Worm (Caenorhabditis elegans) whole organism, L1 larva: ENCODE results near the gene cwf-19L2.

Source experiments
- ama-1 ChIP-seq: fragments of 150-350 bp; optimal IDR thresholded peaks from 2 replicates; lab custom pipeline; 2014
- ceh-82 ChIP-seq, 3 experiments: fragments of 150-350 bp in 1 of 3; sonication (generic microtip) in 2 of 3; optimal IDR thresholded peaks; 2 replicates each; lab custom pipeline; 2014 to 2017; ENCODE audit warnings: missing biosample characterization in 3 of 3, missing genetic modification characterization in 3 of 3
- elt-2 ChIP-seq: sonication (generic microtip); optimal IDR thresholded peaks from 2 replicates; lab custom pipeline; 2016; ENCODE audit warnings: missing genetic modification characterization, mild to moderate bottlenecking, inconsistent platforms, missing compliant biosample characterization, missing genetic modification reagents
- nhr-11 ChIP-seq: fragments of 150-350 bp; optimal IDR thresholded peaks from 2 replicates; lab custom pipeline; 2014; ENCODE audit warnings: missing biosample characterization, missing genetic modification characterization
- nhr-12 ChIP-seq: sonication (generic microtip); optimal IDR thresholded peaks from 2 replicates; lab custom pipeline; 2017; ENCODE audit warnings: missing biosample characterization, missing genetic modification characterization
- nhr-77 ChIP-seq: fragments of 150-350 bp; optimal IDR thresholded peaks from 2 replicates; lab custom pipeline; 2014; ENCODE audit warnings: missing biosample characterization, missing genetic modification characterization
- pag-3 ChIP-seq: sonication (generic microtip); optimal IDR thresholded peaks from 2 replicates; lab custom pipeline; 2017; ENCODE audit warnings: missing genetic modification characterization, mild to moderate bottlenecking, missing compliant biosample characterization, antibody characterized with exemption, borderline replicate concordance; ENCODE audit not compliant: insufficient read depth
- sptf-1 ChIP-seq: fragments of 150-350 bp; optimal IDR thresholded peaks from 2 replicates; lab custom pipeline; 2014; ENCODE audit warnings: missing biosample characterization, missing genetic modification characterization
- tbx-2 ChIP-seq: sonication (generic microtip); optimal IDR thresholded peaks from 2 replicates; lab custom pipeline; 2016; ENCODE audit warnings: missing genetic modification characterization, missing compliant biosample characterization
- unc-130 ChIP-seq: fragments of 150-350 bp; optimal IDR thresholded peaks from 2 replicates; lab custom pipeline; 2017; ENCODE audit warnings: missing biosample characterization, missing genetic modification characterization, inconsistent platforms
- unc-62 ChIP-seq: fragments of 150-350 bp; optimal IDR thresholded peaks from 2 replicates; lab custom pipeline; 2014; ENCODE audit warnings: missing biosample characterization, missing genetic modification reagents, missing genetic modification characterization
- ztf-11 ChIP-seq, 2 experiments: sonication (generic microtip); optimal IDR thresholded peaks; 2 replicates each; lab custom pipeline; 2016 to 2017; ENCODE audit warnings: missing genetic modification characterization in 2 of 2, missing biosample characterization in 1 of 2, missing compliant biosample characterization in 1 of 2

DNA sequence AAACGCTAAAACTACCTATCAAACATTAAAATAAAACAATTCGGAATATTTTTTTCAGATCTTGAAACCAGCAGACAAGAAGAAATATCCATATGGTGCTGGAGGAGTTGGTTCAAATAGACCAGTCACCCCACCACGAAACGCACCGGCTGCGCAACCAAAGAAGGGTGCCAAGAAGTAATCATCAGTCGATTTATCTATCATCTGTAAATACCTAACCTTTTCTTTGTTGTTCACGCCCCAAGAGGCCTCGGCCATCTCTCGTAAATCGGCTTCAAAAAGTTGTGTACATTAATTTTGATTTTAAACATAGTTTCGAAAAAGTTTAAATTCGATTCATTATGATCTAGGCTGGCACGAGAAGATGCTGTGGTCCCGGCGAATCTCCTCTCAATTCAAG, 44.6 kb downstream of the cwf-19L2 start:
- TF ChIP-seq unc-62 (GFP tag; lab: Kevin White, UChicago) (no peak), nhr-77 (no peak), ztf-11 (tag; optimal IDR thresholded peaks at IDR 0.05; lab: Kevin White, UChicago) (no peak), nhr-12 (tag; lab: Kevin White, UChicago) (no peak), nhr-11 (tag; lab: Kevin White, UChicago) (no peak), unc-130 (no peak), tbx-2 (no peak), sptf-1 (tag; lab: Kevin White, UChicago) (no peak), pag-3 (no peak), ama-1 (no peak), ceh-82 (tag; optimal IDR thresholded peaks at IDR 0.05; lab: Kevin White, UChicago) (no peak), elt-2 (no peak)
